Worm (Caenorhabditis elegans) whole organism, mixed stage, embryonic: ENCODE measurements around the gene clec-85.

Experiments
- ces-1 ChIP-seq: fragments of 150-350 bp; optimal IDR thresholded peaks from 2 replicates; lab custom pipeline; 2014; ENCODE audit warnings: missing biosample characterization, missing genetic modification reagents, missing genetic modification characterization
- elt-3 ChIP-seq: fragments of 150-350 bp; optimal IDR thresholded peaks from 2 replicates; lab custom pipeline; 2014; ENCODE audit warnings: missing biosample characterization, missing genetic modification characterization
- flh-1 ChIP-seq: fragments of 200-800 bp; sonication (Bioruptor generic); optimal IDR thresholded peaks from 2 replicates; lab custom pipeline; 2018; ENCODE audit warnings: mild to moderate bottlenecking, missing genetic modification characterization, moderate library complexity, missing compliant biosample characterization
- unc-62 ChIP-seq: fragments of 150-350 bp; optimal IDR thresholded peaks from 2 replicates; lab custom pipeline; 2014; ENCODE audit warnings: missing biosample characterization, missing genetic modification reagents, missing genetic modification characterization

- TF ChIP-seq flh-1, result no peak
- TF ChIP-seq ces-1 (GFP tag; lab: Kevin White, UChicago), result no peak
- TF ChIP-seq unc-62 (GFP tag; lab: Kevin White, UChicago), result no peak
- no peak for TF ChIP-seq elt-3 (tag; lab: Kevin White, UChicago)
Observed at ce11 chrIV:2835364-2835763, 15.3 kb upstream of the clec-85 start, which contains the start of gene clec-82.
